Fruit fly (Drosophila melanogaster) whole organism, pupa: ENCODE measurements around the gene Claspin.

ENCODE experiments used
- CG13204 ChIP-seq: fragments of 200-800 bp; sonication (Bioruptor generic); optimal IDR thresholded peaks from 2 replicates; lab custom pipeline; 2018; ENCODE audit warnings: missing biosample characterization, mild to moderate bottlenecking, missing genetic modification characterization, moderate library complexity
- CG17806 ChIP-seq: fragments of 200-800 bp; sonication (Bioruptor generic); optimal IDR thresholded peaks from 2 replicates; lab custom pipeline; 2018; ENCODE audit warnings: missing biosample characterization, mild to moderate bottlenecking, missing genetic modification characterization, moderate library complexity
- CG32121 ChIP-seq: fragments of 200-800 bp; sonication (Bioruptor generic); IDR thresholded peaks from 2 replicates; pipeline ENCODE4 v1.3.6; 2022; ENCODE audit warnings: missing biosample characterization, missing genetic modification characterization

DNA sequence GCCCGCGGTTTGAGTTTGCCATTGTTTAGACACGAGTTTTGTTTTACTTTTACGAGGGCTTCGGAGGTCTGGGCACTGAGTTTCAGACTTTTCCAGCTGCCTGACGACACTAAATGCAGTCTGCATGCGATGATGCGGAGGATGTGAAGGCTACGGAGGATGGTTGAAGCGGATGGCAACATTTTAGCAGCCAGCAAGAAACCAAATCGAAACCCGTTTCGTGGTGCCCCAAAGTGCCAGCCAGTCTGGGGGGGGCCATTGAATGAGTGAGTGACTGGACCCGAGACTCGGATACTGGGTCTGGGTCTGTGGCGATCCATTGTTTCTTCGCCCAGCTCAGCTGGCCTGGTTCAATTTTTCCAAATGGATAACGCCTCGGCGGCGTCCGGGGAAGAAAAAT lies 36.0 kb downstream of the Claspin start:
- TF ChIP-seq CG32121 (GFP tag; lab: Robert Waterston, UW) (no peak), CG13204 (GFP tag; lab: Kevin White, UChicago) (no peak), CG17806 (tag; lab: Kevin White, UChicago) (no peak)
